Worm (Caenorhabditis elegans): Measurements from ENCODE around the gene cnk-1.

The cnk-1 gene

DNA sequence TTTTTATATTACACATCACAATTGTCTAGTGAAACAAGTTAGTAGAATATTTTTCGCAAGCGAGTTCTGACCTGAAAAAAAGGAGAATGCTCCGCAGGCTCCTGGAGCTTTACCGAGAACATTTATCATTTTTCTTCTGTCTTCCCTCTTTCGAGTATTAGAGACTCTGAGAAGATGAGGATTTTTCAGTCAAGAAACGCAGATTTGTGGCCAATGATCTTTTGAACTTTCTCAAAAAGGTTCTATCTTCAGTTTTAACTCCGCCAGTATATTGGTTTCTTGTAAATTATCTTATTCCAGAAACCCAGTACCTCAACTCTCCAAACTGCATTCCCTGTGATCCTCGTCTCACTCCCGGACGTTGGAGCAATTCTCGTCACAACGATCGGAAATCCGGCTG is 14.6 kb downstream of the cnk-1 start, which contains the start of gene K10G9.2:
Gene K10G9.2 (plus strand): TSS at position 301 of the 400 bp plus-strand sequence.
- TF ChIP-seq mep-1 (tag; optimal IDR thresholded peaks at IDR 0.05): no peak
- no peak for TF ChIP-seq efl-3 (GFP tag; optimal IDR thresholded peaks at IDR 0.05)
- TF ChIP-seq ets-5 (GFP tag; IDR thresholded peaks at IDR 0.05): no peak
- TF ChIP-seq pax-3 (tag; optimal IDR thresholded peaks at IDR 0.05): no peak
- no peak for TF ChIP-seq zip-4 (GFP tag; optimal IDR thresholded peaks at IDR 0.05)
- TF ChIP-seq elt-3 (tag; optimal IDR thresholded peaks at IDR 0.05): no peak
- no peak for TF ChIP-seq unc-130 (tag; optimal IDR thresholded peaks at IDR 0.05)
- TF ChIP-seq lin-35 (GFP tag; optimal IDR thresholded peaks at IDR 0.05): no peak
- TF ChIP-seq snpc-4 (tag; optimal IDR thresholded peaks at IDR 0.05): no peak
- no peak for TF ChIP-seq nhr-47 (tag; optimal IDR thresholded peaks at IDR 0.05)
- no peak for TF ChIP-seq blmp-1 (tag; optimal IDR thresholded peaks at IDR 0.05)
- TF ChIP-seq nhr-76 (tag; optimal IDR thresholded peaks at IDR 0.05): no peak
- no peak for TF ChIP-seq xbp-1 (tag; optimal IDR thresholded peaks at IDR 0.05)
- no peak for TF ChIP-seq ceh-82 (tag; optimal IDR thresholded peaks at IDR 0.05)
- no peak for TF ChIP-seq mab-9 (GFP tag; IDR thresholded peaks at IDR 0.05)
- TF ChIP-seq elt-2 (tag; optimal IDR thresholded peaks at IDR 0.05): no peak

DNA sequence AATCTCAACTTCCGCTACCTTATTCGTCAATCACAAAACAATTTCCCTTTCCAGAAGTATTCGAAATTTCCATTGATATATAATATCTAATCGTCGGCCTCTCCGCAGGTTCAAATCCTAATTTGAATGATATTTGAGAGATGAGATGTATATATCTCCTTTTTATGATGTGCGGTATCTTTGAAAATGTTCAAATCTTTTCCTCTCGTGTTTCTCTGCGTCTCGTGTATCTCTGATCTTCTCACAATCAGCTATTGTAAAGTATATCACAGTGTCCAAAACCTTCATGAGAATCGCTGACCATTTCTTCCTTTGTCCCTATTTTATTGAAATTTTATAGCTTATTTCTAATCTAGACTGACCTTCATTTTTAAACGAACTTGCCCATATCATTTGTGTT is 18.7 kb downstream of the cnk-1 start:
- TF ChIP-seq elt-3 (tag; optimal IDR thresholded peaks at IDR 0.05) (peak in 4 of 6 experiments; percentile 11 to 59 (median 32)), lin-14 (GFP tag; optimal IDR thresholded peaks at IDR 0.05) (peak; percentile 3), nhr-85 (tag) (peak; percentile 73), nhr-71 (tag; optimal IDR thresholded peaks at IDR 0.05) (no peak), blmp-1 (tag; optimal IDR thresholded peaks at IDR 0.05) (peak; percentile 48), nhr-11 (tag; optimal IDR thresholded peaks at IDR 0.05) (no peak), mep-1 (tag; optimal IDR thresholded peaks at IDR 0.05) (no peak), xbp-1 (tag; optimal IDR thresholded peaks at IDR 0.05) (no peak), snpc-4 (tag; optimal IDR thresholded peaks at IDR 0.05) (no peak), hpl-2 (GFP tag; optimal IDR thresholded peaks at IDR 0.05) (no peak), lin-13 (GFP tag; optimal IDR thresholded peaks at IDR 0.05) (no peak), rnt-1 (tag; optimal IDR thresholded peaks at IDR 0.05) (no peak), fos-1 (tag; optimal IDR thresholded peaks at IDR 0.05) (no peak), ceh-82 (tag; optimal IDR thresholded peaks at IDR 0.05) (no peak), zip-4 (GFP tag; optimal IDR thresholded peaks at IDR 0.05) (no peak), unc-130 (tag; optimal IDR thresholded peaks at IDR 0.05) (no peak), nhr-19 (GFP tag; conservative IDR thresholded peaks at IDR 0.05) (no peak), pag-3 (tag; optimal IDR thresholded peaks at IDR 0.05; ENCODE audit: borderline replicate concordance, insufficient read depth) (no peak), mab-9 (GFP tag; IDR thresholded peaks at IDR 0.05) (no peak), egl-27 (tag; optimal IDR thresholded peaks at IDR 0.05) (no peak)

DNA sequence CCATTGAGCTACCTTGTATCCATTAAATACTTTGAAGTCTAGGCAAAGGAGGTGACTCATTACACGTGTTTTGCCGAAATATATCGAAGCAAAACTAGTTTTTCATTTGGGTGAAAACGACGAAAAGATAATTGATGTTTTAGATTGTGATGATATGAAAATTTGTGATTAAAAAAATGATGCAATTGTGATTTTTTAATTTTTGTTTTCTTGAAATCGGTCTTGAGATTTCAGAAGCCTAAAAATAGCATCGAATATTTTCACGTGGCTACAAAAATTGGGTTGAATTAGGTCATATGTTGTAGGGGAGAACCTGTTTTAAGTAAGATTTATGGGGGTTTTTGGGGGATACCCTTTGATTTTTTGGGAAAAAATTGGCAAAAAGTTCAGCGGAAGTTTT is 19.5 kb downstream of the cnk-1 start:
- TF ChIP-seq lsy-2 (tag; optimal IDR thresholded peaks at IDR 0.05): no peak
- TF ChIP-seq skn-1 (tag; optimal IDR thresholded peaks at IDR 0.05): no peak
- no peak for TF ChIP-seq isw-1 (GFP tag; IDR thresholded peaks at IDR 0.05)
- TF ChIP-seq pqm-1 (tag; optimal IDR thresholded peaks at IDR 0.05): no peak
- TF ChIP-seq sox-4 (tag; optimal IDR thresholded peaks at IDR 0.05): no peak
- no peak for TF ChIP-seq nhr-47 (tag; optimal IDR thresholded peaks at IDR 0.05)
- peak; percentile 3 for TF ChIP-seq snu-23 (GFP tag; optimal IDR thresholded peaks at IDR 0.05)
- TF ChIP-seq alr-1 (tag; optimal IDR thresholded peaks at IDR 0.05; ENCODE audit: borderline replicate concordance): no peak
- peak; percentile 41; the same call in 1 of the 2 replicates for TF ChIP-seq grh-1 (GFP tag; IDR thresholded peaks at IDR 0.05)
- peak; percentile 95 for TF ChIP-seq nhr-85 (tag)
- TF ChIP-seq lir-3 (tag; optimal IDR thresholded peaks at IDR 0.05; ENCODE audit: poor library complexity): no peak
- TF ChIP-seq swsn-7 (tag; optimal IDR thresholded peaks at IDR 0.05): no peak
- no peak for TF ChIP-seq nhr-76 (tag; optimal IDR thresholded peaks at IDR 0.05)
- TF ChIP-seq lin-15B (tag; optimal IDR thresholded peaks at IDR 0.05): no peak
- peak; percentile 60 for TF ChIP-seq vab-15 (tag; optimal IDR thresholded peaks at IDR 0.05)
- TF ChIP-seq nhr-20 (tag; optimal IDR thresholded peaks at IDR 0.05): peak; percentile 53
- peak in 2 of 6 experiments; percentile 20 to 59 for TF ChIP-seq elt-3 (tag; optimal IDR thresholded peaks at IDR 0.05)
- TF ChIP-seq blmp-1 (tag; optimal IDR thresholded peaks at IDR 0.05): peak; percentile 23
- no peak for TF ChIP-seq dsc-1 (tag; optimal IDR thresholded peaks at IDR 0.05)
- no peak for TF ChIP-seq irx-1 (tag; optimal IDR thresholded peaks at IDR 0.05)
- no peak for TF ChIP-seq ztf-4 (tag; optimal IDR thresholded peaks at IDR 0.05)
- TF ChIP-seq unc-130 (tag; optimal IDR thresholded peaks at IDR 0.05): no peak
- TF ChIP-seq pag-3 (tag; optimal IDR thresholded peaks at IDR 0.05; ENCODE audit: borderline replicate concordance, insufficient read depth): no peak
- TF ChIP-seq tbx-2 (tag; optimal IDR thresholded peaks at IDR 0.05): no peak
- no peak for TF ChIP-seq efl-1 (optimal IDR thresholded peaks at IDR 0.05)
- TF ChIP-seq efl-1 (GFP tag; optimal IDR thresholded peaks at IDR 0.05 in 1 of 2): peak in 1 of 2 experiments; percentile 93
- TF ChIP-seq snpc-4 (tag; optimal IDR thresholded peaks at IDR 0.05): no peak
- TF ChIP-seq nhr-71 (tag; optimal IDR thresholded peaks at IDR 0.05): peak; percentile 51
- TF ChIP-seq lin-35 (GFP tag; optimal IDR thresholded peaks at IDR 0.05): peak in 1 of 2 experiments; percentile 52
- TF ChIP-seq lin-13 (GFP tag; optimal IDR thresholded peaks at IDR 0.05): no peak
- no peak for TF ChIP-seq nhr-28 (tag; optimal IDR thresholded peaks at IDR 0.05)

Measured in whole organism, L1 larva.